Worm (Caenorhabditis elegans) whole organism, L3 larva: ENCODE results near the gene B0303.14.

Source experiments
- R02D3.7 ChIP-seq: fragments of 150-350 bp; optimal IDR thresholded peaks from 2 replicates; lab custom pipeline; 2014; ENCODE audit warnings: missing biosample characterization, missing genetic modification characterization
- aly-2 ChIP-seq: fragments of 150-350 bp; optimal IDR thresholded peaks from 2 replicates; lab custom pipeline; 2014; ENCODE audit warnings: missing biosample characterization, missing genetic modification characterization
- ceh-16 ChIP-seq: sonication (generic microtip); optimal IDR thresholded peaks from 2 replicates; lab custom pipeline; 2017; ENCODE audit warnings: missing biosample characterization, missing genetic modification characterization
- ceh-28 ChIP-seq: fragments of 150-350 bp; optimal IDR thresholded peaks from 2 replicates; lab custom pipeline; 2014; ENCODE audit warnings: missing biosample characterization, missing genetic modification reagents, missing genetic modification characterization
- ceh-82 ChIP-seq: fragments of 150-350 bp; optimal IDR thresholded peaks from 2 replicates; lab custom pipeline; 2014; ENCODE audit warnings: missing biosample characterization, missing genetic modification characterization
- ceh-9 ChIP-seq: sonication (generic microtip); optimal IDR thresholded peaks from 2 replicates; lab custom pipeline; 2018; ENCODE audit warnings: missing biosample characterization, missing genetic modification characterization
- egl-27 ChIP-seq: sonication (generic microtip); optimal IDR thresholded peaks from 4 replicates; lab custom pipeline; 2017; ENCODE audit warnings: missing biosample characterization, missing genetic modification reagents, missing genetic modification characterization
- egl-5 ChIP-seq: fragments of 150-350 bp; optimal IDR thresholded peaks from 2 replicates; lab custom pipeline; 2017; ENCODE audit warnings: missing biosample characterization, missing genetic modification reagents, missing genetic modification characterization, inconsistent platforms
- elt-1 ChIP-seq: fragments of 150-350 bp; optimal IDR thresholded peaks from 2 replicates; lab custom pipeline; 2014; ENCODE audit warnings: missing biosample characterization, missing genetic modification characterization
- elt-2 ChIP-seq: sonication (generic microtip); optimal IDR thresholded peaks from 2 replicates; lab custom pipeline; 2016; ENCODE audit warnings: missing genetic modification reagents, mild to moderate bottlenecking, missing genetic modification characterization, missing compliant biosample characterization
- eor-1 ChIP-seq, 2 experiments: fragments of 150-350 bp; optimal IDR thresholded peaks; 2 replicates each; lab custom pipeline; 2014 to 2018; ENCODE audit warnings: missing biosample characterization in 2 of 2, missing genetic modification characterization in 2 of 2
- fkh-2 ChIP-seq: fragments of 150-350 bp; optimal IDR thresholded peaks from 2 replicates; lab custom pipeline; 2014; ENCODE audit warnings: missing biosample characterization, missing genetic modification reagents, missing genetic modification characterization
- fos-1 ChIP-seq: fragments of 150-350 bp; optimal IDR thresholded peaks from 2 replicates; lab custom pipeline; 2014; ENCODE audit warnings: missing biosample characterization, missing genetic modification characterization
- hmg-11 ChIP-seq: sonication (generic microtip); optimal IDR thresholded peaks from 2 replicates; lab custom pipeline; 2016; ENCODE audit warnings: missing genetic modification characterization, missing compliant biosample characterization
- jun-1 ChIP-seq: fragments of 150-350 bp; optimal IDR thresholded peaks from 2 replicates; lab custom pipeline; 2014; ENCODE audit warnings: missing biosample characterization, missing genetic modification reagents, missing genetic modification characterization
- lin-15B ChIP-seq: fragments of 150-350 bp; optimal IDR thresholded peaks from 2 replicates; lab custom pipeline; 2014; ENCODE audit warnings: missing biosample characterization, missing genetic modification characterization
- lin-39 ChIP-seq: fragments of 150-350 bp; optimal IDR thresholded peaks from 2 replicates; lab custom pipeline; 2018; ENCODE audit warnings: missing biosample characterization, missing genetic modification reagents, missing genetic modification characterization
- mdl-1 ChIP-seq: fragments of 150-350 bp; optimal IDR thresholded peaks from 2 replicates; lab custom pipeline; 2014; ENCODE audit warnings: missing biosample characterization, missing genetic modification characterization
- nfya-1 ChIP-seq: sonication (generic microtip); optimal IDR thresholded peaks from 2 replicates; lab custom pipeline; 2017; ENCODE audit warnings: missing genetic modification characterization, mild to moderate bottlenecking, missing compliant biosample characterization, antibody characterized with exemption, moderate library complexity; ENCODE audit not compliant: insufficient read depth
- nhr-11 ChIP-seq: fragments of 150-350 bp; optimal IDR thresholded peaks from 2 replicates; lab custom pipeline; 2014; ENCODE audit warnings: missing biosample characterization, missing genetic modification characterization
- nhr-23 ChIP-seq: fragments of 150-350 bp; optimal IDR thresholded peaks from 2 replicates; lab custom pipeline; 2014; ENCODE audit warnings: missing biosample characterization, missing genetic modification reagents, missing genetic modification characterization
- nhr-237 ChIP-seq: fragments of 150-350 bp; optimal IDR thresholded peaks from 2 replicates; lab custom pipeline; 2014; ENCODE audit warnings: missing biosample characterization, missing genetic modification characterization
- nhr-28 ChIP-seq: fragments of 150-350 bp; optimal IDR thresholded peaks from 2 replicates; lab custom pipeline; 2014; ENCODE audit warnings: missing biosample characterization, missing genetic modification characterization
- nhr-43 ChIP-seq: sonication (generic microtip); optimal IDR thresholded peaks from 2 replicates; lab custom pipeline; 2016; ENCODE audit warnings: mild to moderate bottlenecking, missing genetic modification characterization, missing compliant biosample characterization; ENCODE audit not compliant: poor library complexity, severe bottlenecking
- nhr-67 ChIP-seq: fragments of 150-350 bp; optimal IDR thresholded peaks from 2 replicates; lab custom pipeline; 2014; ENCODE audit warnings: missing biosample characterization, missing genetic modification characterization
- nhr-76 ChIP-seq: fragments of 150-350 bp; sonication (generic microtip); optimal IDR thresholded peaks from 5 replicates; lab custom pipeline; 2014; ENCODE audit warnings: missing biosample characterization, missing genetic modification characterization
- pha-4 ChIP-seq: fragments of 150-350 bp; optimal IDR thresholded peaks from 2 replicates; lab custom pipeline; 2014; ENCODE audit warnings: missing biosample characterization, missing genetic modification reagents, missing genetic modification characterization
- pqm-1 ChIP-seq: fragments of 150-350 bp; optimal IDR thresholded peaks from 2 replicates; lab custom pipeline; 2017; ENCODE audit warnings: missing biosample characterization, missing genetic modification characterization, inconsistent platforms
- sea-2 ChIP-seq: fragments of 150-350 bp; sonication (generic microtip); optimal IDR thresholded peaks from 4 replicates; lab custom pipeline; 2014; ENCODE audit warnings: missing biosample characterization, missing genetic modification reagents, missing genetic modification characterization
- skn-1 ChIP-seq: fragments of 150-350 bp; optimal IDR thresholded peaks from 2 replicates; lab custom pipeline; 2014; ENCODE audit warnings: missing biosample characterization, missing genetic modification characterization
- tbx-2 ChIP-seq: sonication (generic microtip); optimal IDR thresholded peaks from 2 replicates; lab custom pipeline; 2016; ENCODE audit warnings: mild to moderate bottlenecking, missing genetic modification characterization, missing compliant biosample characterization
- unc-39 ChIP-seq: sonication (generic microtip); optimal IDR thresholded peaks from 4 replicates; lab custom pipeline; 2017; ENCODE audit warnings: missing biosample characterization, missing genetic modification characterization
- unc-62 ChIP-seq: fragments of 150-350 bp; sonication (generic microtip); optimal IDR thresholded peaks from 4 replicates; lab custom pipeline; 2014; ENCODE audit warnings: missing biosample characterization, missing genetic modification reagents, missing genetic modification characterization
- ztf-11 ChIP-seq: fragments of 150-350 bp; optimal IDR thresholded peaks from 2 replicates; lab custom pipeline; 2014; ENCODE audit warnings: missing biosample characterization, missing genetic modification characterization
- ztf-4 ChIP-seq: fragments of 150-350 bp; optimal IDR thresholded peaks from 2 replicates; lab custom pipeline; 2014; ENCODE audit warnings: missing biosample characterization, missing genetic modification characterization

B0303.14 gene

ce11 chrIII:8725224-8725623 lies 9.2 kb upstream of the B0303.14 start:
- TF ChIP-seq nhr-237 (tag; lab: Kevin White, UChicago) (no peak), egl-27 (tag; lab: Kevin White, UChicago) (no peak), ceh-82 (tag; lab: Kevin White, UChicago) (no peak), hmg-11 (tag; lab: Kevin White, UChicago) (no peak), elt-1 (tag; lab: Kevin White, UChicago) (no peak), ceh-9 (tag; lab: Kevin White, UChicago) (no peak), nhr-76 (no peak), lin-15B (tag; lab: Kevin White, UChicago) (no peak), pha-4 (tag; lab: Kevin White, UChicago) (no peak), ztf-11 (tag; lab: Kevin White, UChicago) (no peak), lin-39 (tag; lab: Kevin White, UChicago) (no peak), jun-1 (tag; lab: Kevin White, UChicago) (no peak), unc-39 (tag; lab: Kevin White, UChicago) (no peak), tbx-2 (tag; lab: Kevin White, UChicago) (no peak), nhr-23 (tag; lab: Kevin White, UChicago) (no peak), ceh-16 (tag; lab: Kevin White, UChicago) (no peak), fos-1 (tag; lab: Kevin White, UChicago) (no peak)

- TF ChIP-seq lin-15B (tag; lab: Kevin White, UChicago) (no peak), pha-4 (tag; lab: Kevin White, UChicago) (peak; percentile 65)
Observed at ce11 chrIII:8719769-8720252, 3.8 kb upstream of the B0303.14 start, which contains the start of gene hipr-1. hipr-1 (plus strand) TSS chrIII:8720202.

ce11 chrIII:8719105-8719504 lies 3.1 kb upstream of the B0303.14 start:
- TF ChIP-seq unc-39 (tag; lab: Kevin White, UChicago), result no peak
- no peak for TF ChIP-seq nhr-23 (tag; lab: Kevin White, UChicago)
- no peak for TF ChIP-seq unc-62 (GFP tag; lab: Kevin White, UChicago)
- no peak for TF ChIP-seq lin-15B (tag; lab: Kevin White, UChicago)
- TF ChIP-seq sea-2, result no peak
- TF ChIP-seq nhr-43 (tag; lab: Kevin White, UChicago), result no peak
- no peak for TF ChIP-seq fos-1 (tag; lab: Kevin White, UChicago)
- TF ChIP-seq nhr-67, result no peak
- no peak for TF ChIP-seq mdl-1 (tag; lab: Kevin White, UChicago)
- no peak for TF ChIP-seq skn-1
- no peak for TF ChIP-seq fkh-2
- TF ChIP-seq nhr-11, result no peak
- TF ChIP-seq R02D3.7, result no peak

- peak; percentile 63 for TF ChIP-seq pqm-1 (tag; lab: Kevin White, UChicago)
- peak; percentile 28 for TF ChIP-seq elt-2
- TF ChIP-seq jun-1 (tag; lab: Kevin White, UChicago), result no peak
- TF ChIP-seq, all 47 proteins: peak for 2
Observed at ce11 chrIII:8718592-8718991, 2.6 kb upstream of the B0303.14 start.

ce11 chrIII:8717231-8717694 lies 1.3 kb upstream of the B0303.14 start, which contains the start of gene mrpl-11:
mrpl-11 (plus strand) TSS chrIII:8717644.
- TF ChIP-seq nhr-28 (no peak), lin-15B (tag; lab: Kevin White, UChicago) (peak; percentile 44), egl-5 (tag; lab: Kevin White, UChicago) (no peak), hmg-11 (tag; lab: Kevin White, UChicago) (peak; percentile 43), aly-2 (tag; lab: Kevin White, UChicago) (no peak), nfya-1 (peak; percentile 41)

- TF ChIP-seq hmg-11 (tag; lab: Kevin White, UChicago) (no peak), ztf-4 (tag; lab: Kevin White, UChicago) (no peak), R02D3.7 (no peak), jun-1 (tag; lab: Kevin White, UChicago) (no peak), unc-62 (GFP tag; lab: Kevin White, UChicago) (no peak), lin-15B (tag; lab: Kevin White, UChicago) (no peak), unc-39 (tag; lab: Kevin White, UChicago) (no peak), nhr-28 (no peak), ceh-28 (no peak), eor-1 (tag; optimal IDR thresholded peaks at IDR 0.05; lab: Kevin White, UChicago) (no peak), ceh-16 (tag; lab: Kevin White, UChicago) (no peak)
Observed at ce11 chrIII:8712968-8713367, 3.0 kb downstream of the B0303.14 start.
